Fruit fly (Drosophila melanogaster) S2 (cell line): ENCODE results near the gene CG34274.

Source experiments
- CG8478 ChIP-seq: fragments of >200 bp; optimal IDR thresholded peaks from 2 replicates; lab custom pipeline; 2018
- CTCF ChIP-seq, 2 experiments: fragments of >200 bp; optimal IDR thresholded peaks; 2 replicates each; lab custom pipeline; 2018

The CG34274 gene

dm6 chr3R:15779505-15779904 lies 48.0 kb downstream of the CG34274 start, which contains the start of gene CG5614:
Gene CG5614, plus strand, starts transcription at chr3R:15779805.
- TF ChIP-seq CG8478 (no peak), CTCF (optimal IDR thresholded peaks at IDR 0.05; lab: Kevin White, UChicago) (no peak)
